Fruit fly (Drosophila melanogaster): Measurements from ENCODE around the gene PolH.

- no peak for TF ChIP-seq Dll (optimal IDR thresholded peaks at IDR 0.05)
- TF ChIP-seq psq (optimal IDR thresholded peaks at IDR 0.05): no peak
- no peak for TF ChIP-seq usp (GFP tag; optimal IDR thresholded peaks at IDR 0.05)
- TF ChIP-seq CG8478 (optimal IDR thresholded peaks at IDR 0.05): no peak
- no peak for TF ChIP-seq pan (optimal IDR thresholded peaks at IDR 0.05)
These were observed 46.8 kb downstream of the PolH start for dm6 chr3L:21894774-21895173.

Data from whole organism.